Worm (Caenorhabditis elegans) whole organism, L3 larva: ENCODE results near the gene T09A5.5.

Source experiments
- ZK546.5 ChIP-seq: sonication (generic microtip); optimal IDR thresholded peaks from 2 replicates; lab custom pipeline; 2017; ENCODE audit warnings: missing biosample characterization, missing genetic modification characterization
- aly-2 ChIP-seq: fragments of 150-350 bp; optimal IDR thresholded peaks from 2 replicates; lab custom pipeline; 2014; ENCODE audit warnings: missing biosample characterization, missing genetic modification characterization
- ama-1 ChIP-seq: fragments of 150-350 bp; optimal IDR thresholded peaks from 2 replicates; lab custom pipeline; 2018
- elt-2 ChIP-seq: sonication (generic microtip); optimal IDR thresholded peaks from 2 replicates; lab custom pipeline; 2016; ENCODE audit warnings: missing genetic modification reagents, mild to moderate bottlenecking, missing genetic modification characterization, missing compliant biosample characterization
- mdl-1 ChIP-seq: fragments of 150-350 bp; optimal IDR thresholded peaks from 2 replicates; lab custom pipeline; 2014; ENCODE audit warnings: missing biosample characterization, missing genetic modification characterization
- mml-1 ChIP-seq: fragments of 150-350 bp; sonication (generic microtip); optimal IDR thresholded peaks from 3 replicates; lab custom pipeline; 2014; ENCODE audit warnings: missing biosample characterization, missing genetic modification characterization
- nhr-12 ChIP-seq: fragments of 150-350 bp; optimal IDR thresholded peaks from 2 replicates; lab custom pipeline; 2014; ENCODE audit warnings: missing biosample characterization, missing genetic modification characterization
- nhr-25 ChIP-seq: sonication (generic microtip); optimal IDR thresholded peaks from 2 replicates; lab custom pipeline; 2017; ENCODE audit warnings: missing biosample characterization, missing genetic modification characterization
- nhr-28 ChIP-seq: fragments of 150-350 bp; optimal IDR thresholded peaks from 2 replicates; lab custom pipeline; 2014; ENCODE audit warnings: missing biosample characterization, missing genetic modification characterization
- nhr-76 ChIP-seq: fragments of 150-350 bp; sonication (generic microtip); optimal IDR thresholded peaks from 5 replicates; lab custom pipeline; 2014; ENCODE audit warnings: missing biosample characterization, missing genetic modification characterization
- nhr-77 ChIP-seq: fragments of 150-350 bp; optimal IDR thresholded peaks from 2 replicates; lab custom pipeline; 2014; ENCODE audit warnings: missing biosample characterization, missing genetic modification characterization
- unc-62 ChIP-seq: fragments of 150-350 bp; sonication (generic microtip); optimal IDR thresholded peaks from 4 replicates; lab custom pipeline; 2014; ENCODE audit warnings: missing biosample characterization, missing genetic modification reagents, missing genetic modification characterization
- ztf-4 ChIP-seq: fragments of 150-350 bp; optimal IDR thresholded peaks from 2 replicates; lab custom pipeline; 2014; ENCODE audit warnings: missing biosample characterization, missing genetic modification characterization

ce11 chrII:7889321-7889720, 35.7 kb upstream of the T09A5.5 start:
- TF ChIP-seq ztf-4 (tag; lab: Kevin White, UChicago) (no peak), nhr-28 (tag; lab: Kevin White, UChicago) (no peak), nhr-25 (tag; lab: Kevin White, UChicago) (no peak), aly-2 (no peak), nhr-12 (tag; lab: Kevin White, UChicago) (no peak), ama-1 (lab: Kevin White, UChicago) (no peak), ZK546.5 (tag; lab: Kevin White, UChicago) (no peak), nhr-76 (tag; lab: Kevin White, UChicago) (no peak), mdl-1 (tag; lab: Kevin White, UChicago) (no peak), unc-62 (GFP tag; lab: Kevin White, UChicago) (no peak), nhr-77 (no peak), elt-2 (tag; lab: Kevin White, UChicago) (peak; percentile 74), mml-1 (no peak)
